Worm (Caenorhabditis elegans) whole organism, young adult: ENCODE measurements around the gene Y7A9D.1.

Experiments
- B0336.3 ChIP-seq: fragments of 200-800 bp; sonication (Bioruptor generic); IDR thresholded peaks from 2 replicates; pipeline ENCODE4 v1.3.6; 2022; ENCODE audit warnings: missing genetic modification characterization, missing compliant biosample characterization
- C17E4.6 ChIP-seq: fragments of 200-800 bp; sonication (Bioruptor generic); IDR thresholded peaks from 2 replicates; pipeline ENCODE4 v1.3.6; 2022; ENCODE audit warnings: missing genetic modification reagents, missing genetic modification characterization, missing compliant biosample characterization
- F37B4.10 ChIP-seq: fragments of 200-800 bp; sonication (Bioruptor generic); IDR thresholded peaks from 2 replicates; pipeline ENCODE4 v1.3.6; 2022; ENCODE audit warnings: missing genetic modification characterization, missing compliant biosample characterization
- F49E8.2 ChIP-seq: sonication (generic microtip); optimal IDR thresholded peaks from 3 replicates; lab custom pipeline; 2017; ENCODE audit warnings: missing genetic modification characterization, mild to moderate bottlenecking, missing compliant biosample characterization, antibody characterized with exemption, moderate library complexity; ENCODE audit not compliant: insufficient read depth
- K11D2.4 ChIP-seq: fragments of 200-800 bp; sonication (Bioruptor generic); IDR thresholded peaks from 2 replicates; pipeline ENCODE4 v1.3.6; 2022; ENCODE audit warnings: missing genetic modification reagents, missing genetic modification characterization, missing compliant biosample characterization
- T26A5.8 ChIP-seq: sonication (generic microtip); optimal IDR thresholded peaks from 2 replicates; lab custom pipeline; 2016; ENCODE audit warnings: missing genetic modification characterization, missing compliant biosample characterization
- Y53F4B.3 ChIP-seq: fragments of 200-800 bp; sonication (Bioruptor generic); IDR thresholded peaks from 2 replicates; pipeline ENCODE4 v1.3.6; 2022; ENCODE audit warnings: missing genetic modification reagents, missing genetic modification characterization, missing compliant biosample characterization
- Y56A3A.18 ChIP-seq: fragments of 200-800 bp; sonication (Bioruptor generic); IDR thresholded peaks from 2 replicates; pipeline ENCODE4 v1.3.6; 2022; ENCODE audit warnings: missing genetic modification reagents, missing genetic modification characterization, missing compliant biosample characterization
- Y79H2A.3 ChIP-seq: fragments of 200-800 bp; sonication (Bioruptor generic); conservative IDR thresholded peaks from 2 replicates; pipeline ENCODE4 v1.3.6; 2022; ENCODE audit warnings: missing genetic modification reagents, missing genetic modification characterization, missing compliant biosample characterization
- aptf-2 ChIP-seq: fragments of 200-800 bp; sonication (Bioruptor generic); conservative IDR thresholded peaks from 2 replicates; pipeline ENCODE4 v1.3.6; 2022; ENCODE audit warnings: missing genetic modification reagents, missing genetic modification characterization, missing compliant biosample characterization
- bed-1 ChIP-seq: fragments of 200-800 bp; sonication (Bioruptor generic); IDR thresholded peaks from 2 replicates; pipeline ENCODE4 v1.3.6; 2022; ENCODE audit warnings: missing genetic modification reagents, missing genetic modification characterization, missing compliant biosample characterization
- bed-2 ChIP-seq: fragments of 200-800 bp; sonication (Bioruptor generic); IDR thresholded peaks from 2 replicates; pipeline ENCODE4 v1.3.6; 2022; ENCODE audit warnings: missing genetic modification reagents, missing genetic modification characterization, missing compliant biosample characterization
- cebp-1 ChIP-seq, 2 experiments: fragments of 200-800 bp in 1 of 2; sonication (Bioruptor generic) in 1 of 2; sonication (generic microtip) in 1 of 2; IDR thresholded peaks in 1 of 2; optimal IDR thresholded peaks in 1 of 2; 2 replicates each; pipeline versions ENCODE4 v1.3.6 to Lab custom; 2017 to 2022; ENCODE audit warnings: missing compliant biosample characterization in 2 of 2, missing genetic modification characterization in 2 of 2, mild to moderate bottlenecking in 1 of 2, missing genetic modification reagents in 1 of 2, moderate library complexity in 1 of 2
- ceh-27 ChIP-seq: fragments of 200-800 bp; sonication (Bioruptor generic); optimal IDR thresholded peaks from 2 replicates; lab custom pipeline; 2018; ENCODE audit warnings: mild to moderate bottlenecking, missing genetic modification characterization, moderate library complexity, missing compliant biosample characterization
- ceh-91 ChIP-seq: fragments of 200-800 bp; sonication (Bioruptor generic); IDR thresholded peaks from 2 replicates; pipeline ENCODE4 v1.3.6; 2022; ENCODE audit warnings: missing genetic modification reagents, missing genetic modification characterization, missing compliant biosample characterization
- dpff-1 ChIP-seq: sonication (generic microtip); optimal IDR thresholded peaks from 2 replicates; lab custom pipeline; 2017; ENCODE audit warnings: mild to moderate bottlenecking, missing genetic modification characterization, missing compliant biosample characterization
- efl-1 ChIP-seq: fragments of 150-350 bp; optimal IDR thresholded peaks from 2 replicates; lab custom pipeline; 2014; ENCODE audit warnings: missing biosample characterization, missing genetic modification reagents, missing genetic modification characterization
- egrh-3 ChIP-seq: fragments of 200-800 bp; sonication (Bioruptor generic); IDR thresholded peaks from 2 replicates; pipeline ENCODE4 v1.3.6; 2022; ENCODE audit warnings: missing genetic modification reagents, missing genetic modification characterization, missing compliant biosample characterization
- ekl-4 ChIP-seq: fragments of 200-800 bp; sonication (Bioruptor generic); IDR thresholded peaks from 2 replicates; pipeline ENCODE4 v1.3.6; 2022; ENCODE audit warnings: missing genetic modification reagents, missing genetic modification characterization, missing compliant biosample characterization
- hlh-12 ChIP-seq: sonication (generic microtip); optimal IDR thresholded peaks from 2 replicates; lab custom pipeline; 2016; ENCODE audit warnings: missing genetic modification characterization, missing compliant biosample characterization
- hrde-1 ChIP-seq: sonication (generic microtip); optimal IDR thresholded peaks from 2 replicates; lab custom pipeline; 2016; ENCODE audit warnings: missing genetic modification characterization, mild to moderate bottlenecking, missing compliant biosample characterization, moderate library complexity, missing genotype, missing genetic modification reagents, borderline replicate concordance
- hsf-1 ChIP-seq: fragments of 200-800 bp; sonication (Bioruptor generic); IDR thresholded peaks from 2 replicates; pipeline ENCODE4 v1.3.6; 2022; ENCODE audit warnings: missing genetic modification reagents, missing genetic modification characterization, missing compliant biosample characterization
- let-607 ChIP-seq, 2 experiments: fragments of 200-800 bp in 1 of 2; sonication (Bioruptor generic) in 1 of 2; sonication (generic microtip) in 1 of 2; optimal IDR thresholded peaks; 2 replicates each; lab custom pipeline; 2016 to 2018; ENCODE audit warnings: mild to moderate bottlenecking in 2 of 2, missing compliant biosample characterization in 2 of 2, missing genetic modification characterization in 2 of 2, moderate library complexity in 2 of 2, missing genotype in 1 of 2
- lin-40 ChIP-seq: sonication (generic microtip); optimal IDR thresholded peaks from 2 replicates; lab custom pipeline; 2016; ENCODE audit warnings: missing genetic modification characterization, mild to moderate bottlenecking, missing compliant biosample characterization, missing genotype, missing genetic modification reagents
- lir-1 ChIP-seq: fragments of 200-800 bp; sonication (Bioruptor generic); conservative IDR thresholded peaks from 2 replicates; pipeline ENCODE4 v1.3.6; 2022; ENCODE audit warnings: missing genetic modification reagents, missing genetic modification characterization, missing compliant biosample characterization
- madf-10 ChIP-seq: sonication (generic microtip); optimal IDR thresholded peaks from 2 replicates; lab custom pipeline; 2016; ENCODE audit warnings: mild to moderate bottlenecking, missing genetic modification characterization, missing compliant biosample characterization
- mcd-1 ChIP-seq: fragments of 200-800 bp; sonication (Bioruptor generic); IDR thresholded peaks from 2 replicates; pipeline ENCODE4 v1.3.6; 2022; ENCODE audit warnings: missing genetic modification reagents, missing genetic modification characterization, missing compliant biosample characterization
- mxl-1 ChIP-seq: sonication (generic microtip); optimal IDR thresholded peaks from 2 replicates; lab custom pipeline; 2016; ENCODE audit warnings: missing genetic modification characterization, missing compliant biosample characterization
- nhr-120 ChIP-seq: fragments of 200-800 bp; sonication (Bioruptor generic); IDR thresholded peaks from 2 replicates; pipeline ENCODE4 v1.3.6; 2022; ENCODE audit warnings: missing genetic modification characterization, missing compliant biosample characterization
- nhr-179 ChIP-seq: sonication (generic microtip); optimal IDR thresholded peaks from 2 replicates; lab custom pipeline; 2016; ENCODE audit warnings: mild to moderate bottlenecking, missing genetic modification characterization, missing compliant biosample characterization
- nhr-27 ChIP-seq: fragments of 200-800 bp; sonication (Bioruptor generic); optimal IDR thresholded peaks from 2 replicates; lab custom pipeline; 2018; ENCODE audit warnings: mild to moderate bottlenecking, missing genetic modification characterization, moderate library complexity, missing compliant biosample characterization
- nhr-90 ChIP-seq: sonication (generic microtip); optimal IDR thresholded peaks from 2 replicates; lab custom pipeline; 2016; ENCODE audit warnings: missing genotype, mild to moderate bottlenecking, missing genetic modification characterization, missing compliant biosample characterization
- pbrm-1 ChIP-seq: fragments of 200-800 bp; sonication (Bioruptor generic); IDR thresholded peaks from 2 replicates; pipeline ENCODE4 v1.3.6; 2022; ENCODE audit warnings: missing genetic modification reagents, missing genetic modification characterization, missing compliant biosample characterization
- pha-4 ChIP-seq: fragments of 150-350 bp; sonication (generic microtip); optimal IDR thresholded peaks from 2 replicates; lab custom pipeline; 2014; ENCODE audit warnings: missing biosample characterization, missing genetic modification reagents, missing genetic modification characterization
- rcor-1 ChIP-seq: fragments of 200-800 bp; sonication (Bioruptor generic); IDR thresholded peaks from 2 replicates; pipeline ENCODE4 v1.3.6; 2022; ENCODE audit warnings: missing genetic modification reagents, missing genetic modification characterization, missing compliant biosample characterization
- repo-1 ChIP-seq: sonication (generic microtip); optimal IDR thresholded peaks from 2 replicates; lab custom pipeline; 2017; ENCODE audit warnings: mild to moderate bottlenecking, missing genetic modification characterization, missing compliant biosample characterization
- sea-2 ChIP-seq: fragments of 200-800 bp; sonication (Bioruptor generic); IDR thresholded peaks from 2 replicates; pipeline ENCODE4 v1.3.6; 2022; ENCODE audit warnings: missing genetic modification characterization, missing compliant biosample characterization
- snpc-4 ChIP-seq, 5 experiments: fragments of 150-350 bp in 1 of 5; sonication (generic microtip) in 4 of 5; optimal IDR thresholded peaks; 2 replicates each; lab custom pipeline; 2014 to 2018; ENCODE audit warnings: missing genetic modification characterization in 5 of 5, missing biosample characterization in 3 of 5, antibody characterized with exemption in 2 of 5, mild to moderate bottlenecking in 2 of 5, missing compliant biosample characterization in 2 of 5, missing genotype in 2 of 5, moderate library complexity in 2 of 5, missing genetic modification reagents in 1 of 5
- somi-1 ChIP-seq: fragments of 200-800 bp; sonication (Bioruptor generic); optimal IDR thresholded peaks from 2 replicates; lab custom pipeline; 2018; ENCODE audit warnings: mild to moderate bottlenecking, missing genetic modification characterization, missing compliant biosample characterization
- tbp1 ChIP-seq: fragments of 200-800 bp; sonication (Bioruptor generic); optimal IDR thresholded peaks from 2 replicates; lab custom pipeline; 2018; ENCODE audit warnings: mild to moderate bottlenecking, missing genetic modification characterization, missing compliant biosample characterization
- tbx-9 ChIP-seq: sonication (generic microtip); optimal IDR thresholded peaks from 2 replicates; lab custom pipeline; 2016; ENCODE audit warnings: borderline replicate concordance, missing genetic modification characterization, inconsistent platforms, missing compliant biosample characterization
- unc-62 ChIP-seq: fragments of 150-350 bp; optimal IDR thresholded peaks from 2 replicates; lab custom pipeline; 2014; ENCODE audit warnings: missing biosample characterization, missing genetic modification reagents, missing genetic modification characterization
- xnd-1 ChIP-seq: sonication (generic microtip); optimal IDR thresholded peaks from 2 replicates; lab custom pipeline; 2016; ENCODE audit warnings: missing genotype, missing genetic modification reagents, missing genetic modification characterization, missing compliant biosample characterization
- zim-3 ChIP-seq: sonication (generic microtip); optimal IDR thresholded peaks from 2 replicates; lab custom pipeline; 2017; ENCODE audit warnings: mild to moderate bottlenecking, missing genetic modification characterization, moderate library complexity, missing compliant biosample characterization
- ztf-3 ChIP-seq: fragments of 200-800 bp; sonication (Bioruptor generic); optimal IDR thresholded peaks from 2 replicates; lab custom pipeline; 2018; ENCODE audit warnings: mild to moderate bottlenecking, missing genetic modification characterization, missing compliant biosample characterization

Y7A9D.1 gene

DNA sequence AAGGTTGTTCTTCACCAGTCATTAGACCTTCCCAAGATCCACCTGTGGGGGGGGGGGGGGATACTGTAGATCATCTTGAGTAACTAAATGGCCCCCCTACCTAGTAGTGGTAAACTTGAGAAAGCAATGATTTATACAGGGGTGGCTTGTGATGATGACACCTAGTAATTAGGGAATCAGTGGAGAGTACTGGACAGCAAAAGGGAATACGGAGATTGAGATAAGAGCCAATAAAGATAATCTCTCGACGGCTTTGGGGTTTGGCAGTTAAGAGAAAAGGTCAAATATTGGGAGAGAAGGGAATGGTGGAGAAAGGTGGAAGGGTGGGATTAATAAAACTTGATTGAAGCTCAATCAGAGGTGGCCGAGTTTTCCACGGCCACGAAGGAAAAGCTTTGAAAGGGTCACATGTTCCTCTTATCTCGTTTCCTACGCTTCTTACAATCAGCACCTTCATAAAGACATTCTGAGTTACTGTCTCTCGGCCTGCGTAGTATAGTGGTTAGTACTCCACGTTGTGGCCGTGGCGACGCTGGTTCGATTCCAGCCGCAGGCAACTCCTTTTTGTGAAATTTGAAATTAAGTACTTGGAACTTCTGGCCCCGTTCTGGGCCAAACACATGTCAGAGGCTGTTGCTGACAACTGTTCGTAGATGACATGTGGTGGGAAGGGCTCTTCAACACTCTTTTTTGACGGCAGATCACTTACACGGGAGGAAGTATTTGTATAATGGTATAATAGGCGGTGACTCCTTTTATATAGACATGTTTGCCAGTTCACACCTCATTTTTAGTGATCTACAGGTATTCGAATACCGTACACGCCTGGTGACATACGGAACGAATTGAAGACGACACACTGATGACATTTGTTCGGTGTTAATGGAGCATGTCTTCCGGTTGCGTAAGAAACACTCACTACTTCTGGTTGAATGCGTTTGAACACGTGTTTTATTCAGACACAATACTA, 18.7 kb upstream of the Y7A9D.1 start (continued):
- TF ChIP-seq hlh-12 (tag; lab: Kevin White, UChicago) (no peak), pha-4 (tag; lab: Kevin White, UChicago) (no peak), lin-40 (tag; lab: Kevin White, UChicago) (no peak), mcd-1 (GFP tag; lab: Robert Waterston, UW) (peak; percentile 44; the same call in 1 of the 2 replicates), ztf-3 (no peak), somi-1 (GFP tag; lab: Kevin White, UChicago) (peak; percentile 37), Y56A3A.18 (GFP tag; lab: Robert Waterston, UW) (no peak), bed-1 (no peak), madf-10 (peak; percentile 57), zim-3 (tag; lab: Kevin White, UChicago) (peak; percentile 67), let-607 (tag; optimal IDR thresholded peaks at IDR 0.05; lab: Kevin White, UChicago) (no peak), nhr-90 (peak; percentile 90), sea-2 (GFP tag; lab: Robert Waterston, UW) (no peak), xnd-1 (tag; lab: Kevin White, UChicago) (no peak), F37B4.10 (GFP tag; lab: Robert Waterston, UW) (no peak), hsf-1 (GFP tag; lab: Robert Waterston, UW) (no peak), rcor-1 (peak; percentile 50), K11D2.4 (GFP tag; lab: Robert Waterston, UW) (no peak), pbrm-1 (peak; percentile 90), bed-2 (GFP tag; lab: Robert Waterston, UW) (no peak), nhr-27 (tag; lab: Kevin White, UChicago) (no peak), snpc-4 (GFP tag; optimal IDR thresholded peaks at IDR 0.05; lab: Kevin White, UChicago) (peak; percentile 89), snpc-4 (tag; optimal IDR thresholded peaks at IDR 0.05; lab: Kevin White, UChicago) (peak in 3 of 4 experiments; percentile 76 to 96 (median 88)), ceh-27 (peak; percentile 28), T26A5.8 (tag; lab: Kevin White, UChicago) (peak; percentile 64), unc-62 (no peak), tbx-9 (tag; lab: Kevin White, UChicago) (peak; percentile 52), cebp-1 (GFP tag; IDR thresholded peaks at IDR 0.05; lab: Robert Waterston, UW) (no peak), cebp-1 (tag; optimal IDR thresholded peaks at IDR 0.05; lab: Kevin White, UChicago) (peak; percentile 47), repo-1 (tag; lab: Kevin White, UChicago) (no peak), F49E8.2 (tag; lab: Kevin White, UChicago) (peak; percentile 50), ceh-91 (GFP tag; lab: Robert Waterston, UW) (no peak), nhr-179 (tag; lab: Kevin White, UChicago) (no peak), tbp1 (GFP tag; lab: Kevin White, UChicago) (peak; percentile 99), efl-1 (GFP tag; lab: Kevin White, UChicago) (no peak), mxl-1 (tag; lab: Kevin White, UChicago) (peak; percentile 61), C17E4.6 (GFP tag; lab: Robert Waterston, UW) (no peak), dpff-1 (tag; lab: Kevin White, UChicago) (peak; percentile 23), nhr-120 (0 out of 2 replicates have a peak, but pooled peaks have one; percentile 13), Y53F4B.3 (0 out of 2 replicates have a peak, but pooled peaks have one; percentile 54), lir-1 (no peak), aptf-2 (GFP tag; lab: Robert Waterston, UW) (no peak), B0336.3 (GFP tag; lab: Robert Waterston, UW) (0 out of 2 replicates have a peak, but pooled peaks have one; percentile 37), ekl-4 (0 out of 2 replicates have a peak, but pooled peaks have one; percentile 38), hrde-1 (tag; lab: Kevin White, UChicago) (peak; percentile 39), egrh-3 (peak; percentile 39; the same call in 1 of the 2 replicates), Y79H2A.3 (GFP tag; lab: Robert Waterston, UW) (no peak)
